Fruit fly (Drosophila melanogaster): Measurements from ENCODE around the gene CycK.
A peak's percentile ranks its signal among the peaks of the same experiment; 100 is the strongest.

The CycK gene

DNA sequence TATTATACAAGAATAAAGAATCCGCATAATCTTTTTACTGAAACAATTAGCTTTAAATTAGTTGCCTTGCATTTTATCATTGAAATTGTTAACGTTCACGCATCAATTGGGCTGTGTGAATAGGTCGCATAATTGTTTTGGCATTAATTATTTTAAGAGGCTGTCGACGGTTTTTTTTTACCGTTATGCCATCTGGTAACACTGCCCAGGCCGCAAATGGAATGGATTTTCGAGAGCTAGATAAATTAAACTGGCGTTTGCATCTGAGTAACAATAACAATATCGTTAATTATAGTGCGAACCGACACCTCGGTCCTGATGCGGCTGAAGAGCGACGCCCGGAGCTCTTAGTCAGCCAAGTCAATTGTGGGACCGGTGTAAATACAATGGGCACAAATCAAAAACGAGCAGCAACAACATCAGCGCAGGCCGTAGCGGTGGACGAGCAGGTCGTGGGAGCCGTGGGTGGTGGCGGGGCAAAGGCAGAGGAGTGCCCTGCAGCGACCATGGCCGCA is 8.2 kb downstream of the CycK start (continued):
- no peak for TF ChIP-seq ham (GFP tag; IDR thresholded peaks at IDR 0.05)
- TF ChIP-seq mam (GFP tag; optimal IDR thresholded peaks at IDR 0.05): peak; percentile 9
- TF ChIP-seq rib (GFP tag; IDR thresholded peaks at IDR 0.05): no peak
- TF ChIP-seq wdn (GFP tag; IDR thresholded peaks at IDR 0.05): no peak
- no peak for TF ChIP-seq Six4 (GFP tag; optimal IDR thresholded peaks at IDR 0.05)
- no peak for TF ChIP-seq CG6654 (GFP tag; optimal IDR thresholded peaks at IDR 0.05)
- TF ChIP-seq CG3838 (GFP tag; optimal IDR thresholded peaks at IDR 0.05): no peak
- TF ChIP-seq CG12769 (tag; optimal IDR thresholded peaks at IDR 0.05): peak; percentile 2
- TF ChIP-seq CG30431 (GFP tag; optimal IDR thresholded peaks at IDR 0.05): no peak
- no peak for TF ChIP-seq ems (GFP tag; optimal IDR thresholded peaks at IDR 0.05)
- no peak for TF ChIP-seq Side (GFP tag; optimal IDR thresholded peaks at IDR 0.05)
- peak; percentile 6 for TF ChIP-seq Fer1 (GFP tag; optimal IDR thresholded peaks at IDR 0.05)
- TF ChIP-seq hb (GFP tag; IDR thresholded peaks at IDR 0.05; ENCODE audit: partially characterized antibody): no peak
- no peak for TF ChIP-seq HLH4C (GFP tag; IDR thresholded peaks at IDR 0.05; ENCODE audit: partially characterized antibody)
- peak; percentile 49 for TF ChIP-seq HmgD (GFP tag; optimal IDR thresholded peaks at IDR 0.05)
- TF ChIP-seq Poxn (GFP tag; IDR thresholded peaks at IDR 0.05): no peak
- TF ChIP-seq Elba2 (GFP tag; optimal IDR thresholded peaks at IDR 0.05): peak; percentile 31
- no peak for TF ChIP-seq so (GFP tag; IDR thresholded peaks at IDR 0.05)
- no peak for TF ChIP-seq eve (GFP tag; optimal IDR thresholded peaks at IDR 0.05)
- no peak for TF ChIP-seq Mad (GFP tag; optimal IDR thresholded peaks at IDR 0.05)
- TF ChIP-seq Gsc (GFP tag; IDR thresholded peaks at IDR 0.05): no peak
- TF ChIP-seq hbn (GFP tag; IDR thresholded peaks at IDR 0.05; ENCODE audit: partially characterized antibody): no peak
- no peak for TF ChIP-seq bcd (GFP tag; optimal IDR thresholded peaks at IDR 0.05)
- no peak for TF ChIP-seq fu2 (GFP tag; optimal IDR thresholded peaks at IDR 0.05)
- TF ChIP-seq CG8359 (GFP tag; optimal IDR thresholded peaks at IDR 0.05; ENCODE audit: borderline replicate concordance): no peak
- no peak for TF ChIP-seq dm (GFP tag; optimal IDR thresholded peaks at IDR 0.05)
- no peak for TF ChIP-seq CG4328 (GFP tag; optimal IDR thresholded peaks at IDR 0.05)
- TF ChIP-seq CG31388 (GFP tag; optimal IDR thresholded peaks at IDR 0.05): no peak
- TF ChIP-seq Rfx (GFP tag; IDR thresholded peaks at IDR 0.05): no peak
- no peak for TF ChIP-seq nau (GFP tag; optimal IDR thresholded peaks at IDR 0.05)
- TF ChIP-seq YL-1 (GFP tag; optimal IDR thresholded peaks at IDR 0.05): peak; percentile 28
- no peak for TF ChIP-seq run (tag; optimal IDR thresholded peaks at IDR 0.05)
- TF ChIP-seq CG15601 (tag; optimal IDR thresholded peaks at IDR 0.05): no peak
- TF ChIP-seq jigr1 (GFP tag; IDR thresholded peaks at IDR 0.05): no peak
- TF ChIP-seq trem (tag; optimal IDR thresholded peaks at IDR 0.05): no peak
- TF ChIP-seq en (GFP tag; optimal IDR thresholded peaks at IDR 0.05): no peak
- TF ChIP-seq Abd-B (GFP tag; optimal IDR thresholded peaks at IDR 0.05): peak; percentile 71
- TF ChIP-seq Dp (GFP tag; optimal IDR thresholded peaks at IDR 0.05): no peak
- TF ChIP-seq CG4854 (GFP tag; optimal IDR thresholded peaks at IDR 0.05): no peak
- no peak for TF ChIP-seq trh (GFP tag; optimal IDR thresholded peaks at IDR 0.05)
- no peak for TF ChIP-seq ab (GFP tag; optimal IDR thresholded peaks at IDR 0.05)
- no peak for TF ChIP-seq pita (GFP tag; optimal IDR thresholded peaks at IDR 0.05)
- no peak for TF ChIP-seq gcm2 (GFP tag; optimal IDR thresholded peaks at IDR 0.05)
- TF ChIP-seq fd102C (GFP tag; optimal IDR thresholded peaks at IDR 0.05): no peak
- peak; percentile 34 for TF ChIP-seq gem (tag; optimal IDR thresholded peaks at IDR 0.05)
- TF ChIP-seq ttk (GFP tag; IDR thresholded peaks at IDR 0.05): no peak
- TF ChIP-seq Trl (optimal IDR thresholded peaks at IDR 0.05): no peak
- TF ChIP-seq Trl (GFP tag; optimal IDR thresholded peaks at IDR 0.05): peak; percentile 17
- TF ChIP-seq danr (GFP tag; IDR thresholded peaks at IDR 0.05): no peak
- TF ChIP-seq CG9817 (tag; optimal IDR thresholded peaks at IDR 0.05): peak; percentile 35
- TF ChIP-seq Spps (tag; optimal IDR thresholded peaks at IDR 0.05): no peak
- no peak for TF ChIP-seq otp (GFP tag; IDR thresholded peaks at IDR 0.05)
- no peak for TF ChIP-seq sob (GFP tag; IDR thresholded peaks at IDR 0.05)
